Fruit fly (Drosophila melanogaster) whole organism, embryonic: Measurements from ENCODE around the gene sip3.

Experiments
- Antp ChIP-seq: fragments of 200-800 bp; sonication (Bioruptor generic); optimal IDR thresholded peaks from 3 replicates; lab custom pipeline; 2016; ENCODE audit warnings: missing biosample characterization, missing genetic modification characterization
- Atf3 ChIP-seq: fragments of 200-800 bp; sonication (Bioruptor generic); optimal IDR thresholded peaks from 3 replicates; lab custom pipeline; 2016; ENCODE audit warnings: missing biosample characterization, missing genetic modification characterization
- Bteb2 ChIP-seq: fragments of 200-800 bp; sonication (Bioruptor generic); optimal IDR thresholded peaks from 2 replicates; lab custom pipeline; 2016; ENCODE audit warnings: missing biosample characterization, missing genetic modification characterization
- CG10267 ChIP-seq: fragments of 200-800 bp; sonication (Bioruptor generic); optimal IDR thresholded peaks from 2 replicates; lab custom pipeline; 2018; ENCODE audit warnings: missing biosample characterization, mild to moderate bottlenecking, missing genetic modification characterization, moderate library complexity
- CG10462 ChIP-seq: fragments of 200-800 bp; sonication (Bioruptor generic); optimal IDR thresholded peaks from 2 replicates; lab custom pipeline; 2016; ENCODE audit warnings: missing biosample characterization, missing genetic modification characterization
- CG12942 ChIP-seq: fragments of 200-800 bp; sonication (Bioruptor generic); optimal IDR thresholded peaks from 3 replicates; lab custom pipeline; 2016; ENCODE audit warnings: missing biosample characterization, missing genetic modification characterization
- CG1603 ChIP-seq: fragments of 200-800 bp; sonication (Bioruptor generic); optimal IDR thresholded peaks from 2 replicates; lab custom pipeline; 2019; ENCODE audit warnings: missing biosample characterization, mild to moderate bottlenecking, missing genetic modification characterization, moderate library complexity
- CG16779 ChIP-seq: fragments of 200-800 bp; sonication (Bioruptor generic); IDR thresholded peaks from 2 replicates; pipeline ENCODE4 v1.3.6; 2022; ENCODE audit warnings: missing biosample characterization, missing genetic modification characterization
- CG16813 ChIP-seq: fragments of 200-800 bp; sonication (Bioruptor generic); IDR thresholded peaks from 3 replicates; pipeline ENCODE4 v1.3.6; 2022; ENCODE audit warnings: missing biosample characterization, missing genetic modification characterization; ENCODE audit not compliant: partially characterized antibody
- CG1792 ChIP-seq: fragments of 200-800 bp; sonication (Bioruptor generic); optimal IDR thresholded peaks from 2 replicates; lab custom pipeline; 2016; ENCODE audit warnings: missing biosample characterization, missing genetic modification characterization
- CG30020 ChIP-seq: fragments of 200-800 bp; optimal IDR thresholded peaks from 2 replicates; lab custom pipeline; 2019; ENCODE audit warnings: missing biosample characterization, mild to moderate bottlenecking, missing genetic modification characterization, moderate library complexity
- CG3281 ChIP-seq: fragments of 200-800 bp; sonication (Bioruptor generic); optimal IDR thresholded peaks from 3 replicates; lab custom pipeline; 2017; ENCODE audit warnings: missing biosample characterization, mild to moderate bottlenecking, missing genetic modification characterization
- CG33557 ChIP-seq: fragments of 200-800 bp; sonication (Bioruptor generic); optimal IDR thresholded peaks from 2 replicates; lab custom pipeline; 2019; ENCODE audit warnings: missing biosample characterization, mild to moderate bottlenecking, missing genetic modification characterization, moderate library complexity
- CG6689 ChIP-seq: fragments of 200-800 bp; sonication (Bioruptor generic); IDR thresholded peaks from 2 replicates; pipeline ENCODE4 v1.3.6; 2022; ENCODE audit warnings: missing biosample characterization, missing genetic modification characterization
- CG6791 ChIP-seq: fragments of 200-800 bp; sonication (Bioruptor generic); IDR thresholded peaks from 3 replicates; pipeline ENCODE4 v1.3.6; 2022; ENCODE audit warnings: missing biosample characterization, missing genetic modification characterization; ENCODE audit not compliant: partially characterized antibody
- CG9932 ChIP-seq: fragments of 200-800 bp; sonication (Bioruptor generic); IDR thresholded peaks from 2 replicates; pipeline ENCODE4 v1.3.6; 2022; ENCODE audit warnings: missing biosample characterization, missing genetic modification characterization
- CHES-1-like ChIP-seq: fragments of 200-800 bp; sonication (Bioruptor generic); optimal IDR thresholded peaks from 2 replicates; lab custom pipeline; 2016; ENCODE audit warnings: missing biosample characterization, missing genetic modification characterization
- Dbx ChIP-seq: fragments of 200-800 bp; sonication (Bioruptor generic); IDR thresholded peaks from 3 replicates; pipeline ENCODE4 v1.3.6; 2022; ENCODE audit warnings: missing biosample characterization, missing genetic modification characterization
- Dip2 ChIP-seq: fragments of 200-800 bp; sonication (Bioruptor generic); IDR thresholded peaks from 2 replicates; pipeline ENCODE4 v1.3.6; 2022; ENCODE audit warnings: missing biosample characterization, missing genetic modification characterization
- Dll ChIP-seq: fragments of 200-800 bp; sonication (Bioruptor generic); IDR thresholded peaks from 4 replicates; pipeline ENCODE4 v1.3.6; 2022; ENCODE audit warnings: missing biosample characterization, missing genetic modification characterization; ENCODE audit not compliant: partially characterized antibody
- E2f2 ChIP-seq: fragments of 200-800 bp; sonication (Bioruptor generic); IDR thresholded peaks from 2 replicates; pipeline ENCODE4 v1.3.6; 2022; ENCODE audit warnings: missing biosample characterization, missing genetic modification characterization
- HHEX ChIP-seq: fragments of 200-800 bp; sonication (Bioruptor generic); optimal IDR thresholded peaks from 3 replicates; lab custom pipeline; 2017; ENCODE audit warnings: missing biosample characterization, mild to moderate bottlenecking, missing genetic modification characterization, missing genetic modification reagents
- HLH54F ChIP-seq: fragments of 200-800 bp; sonication (Bioruptor generic); optimal IDR thresholded peaks from 3 replicates; lab custom pipeline; 2016; ENCODE audit warnings: missing biosample characterization, missing genetic modification characterization
- Hand ChIP-seq: fragments of 200-800 bp; sonication (Bioruptor generic); optimal IDR thresholded peaks from 2 replicates; lab custom pipeline; 2017; ENCODE audit warnings: mild to moderate bottlenecking, missing biosample characterization, missing genetic modification reagents, missing genetic modification characterization
- Hsf ChIP-seq: fragments of 200-800 bp; sonication (Bioruptor generic); optimal IDR thresholded peaks from 3 replicates; lab custom pipeline; 2016; ENCODE audit warnings: missing biosample characterization, missing genetic modification characterization
- Max ChIP-seq: fragments of 200-800 bp; sonication (Bioruptor generic); optimal IDR thresholded peaks from 2 replicates; lab custom pipeline; 2016; ENCODE audit warnings: missing biosample characterization, mild to moderate bottlenecking, missing genetic modification characterization
- Stat92E ChIP-seq, 3 experiments: fragments of >200 bp in 2 of 3; fragments of 200-800 bp in 1 of 3; sonication (Bioruptor generic) in 1 of 3; optimal IDR thresholded peaks; 2 replicates each; lab custom pipeline; 2017 to 2019; ENCODE audit warnings: missing biosample characterization in 3 of 3, missing genetic modification characterization in 3 of 3, mild to moderate bottlenecking in 1 of 3, moderate library complexity in 1 of 3
- bbx ChIP-seq: fragments of 200-800 bp; sonication (Bioruptor generic); IDR thresholded peaks from 2 replicates; pipeline ENCODE4 v1.3.6; 2022; ENCODE audit warnings: missing biosample characterization, missing genetic modification characterization; ENCODE audit not compliant: partially characterized antibody
- crc ChIP-seq: fragments of 200-800 bp; sonication (Bioruptor generic); optimal IDR thresholded peaks from 2 replicates; lab custom pipeline; 2016; ENCODE audit warnings: missing biosample characterization, missing genetic modification characterization
- crp ChIP-seq, 2 experiments: fragments of 200-800 bp; sonication (Bioruptor generic); optimal IDR thresholded peaks; 2 replicates in 1 of 2; 3 replicates in 1 of 2; lab custom pipeline; 2017; ENCODE audit warnings: missing biosample characterization in 2 of 2, missing genetic modification characterization in 2 of 2, mild to moderate bottlenecking in 1 of 2, moderate library complexity in 1 of 2
- dmrt99B ChIP-seq: fragments of 200-800 bp; sonication (Bioruptor generic); optimal IDR thresholded peaks from 2 replicates; lab custom pipeline; 2018; ENCODE audit warnings: missing biosample characterization, mild to moderate bottlenecking, missing genetic modification characterization, moderate library complexity
- fd102C ChIP-seq: fragments of 200-800 bp; sonication (Bioruptor generic); optimal IDR thresholded peaks from 2 replicates; lab custom pipeline; 2018; ENCODE audit warnings: missing biosample characterization, mild to moderate bottlenecking, missing genetic modification characterization, moderate library complexity
- ftz-f1 ChIP-seq: fragments of 200-800 bp; sonication (Bioruptor generic); optimal IDR thresholded peaks from 2 replicates; lab custom pipeline; 2016; ENCODE audit warnings: missing biosample characterization, missing genetic modification characterization
- hkb ChIP-seq, 2 experiments: fragments of 200-800 bp in 1 of 2; fragments of >200 bp in 1 of 2; sonication (Bioruptor generic) in 1 of 2; IDR thresholded peaks in 1 of 2; optimal IDR thresholded peaks in 1 of 2; 2 replicates each; pipeline versions ENCODE4 v1.3.6 to Lab custom; 2017 to 2022; ENCODE audit warnings: missing biosample characterization in 1 of 2, missing genetic modification characterization in 1 of 2
- lmd ChIP-seq: fragments of 200-800 bp; sonication (Bioruptor generic); IDR thresholded peaks from 2 replicates; pipeline ENCODE4 v1.3.6; 2022; ENCODE audit warnings: missing biosample characterization, missing genetic modification characterization
- lola ChIP-seq, 3 experiments: fragments of >200 bp in 2 of 3; fragments of 200-800 bp in 1 of 3; sonication (Bioruptor generic) in 1 of 3; optimal IDR thresholded peaks; 2 replicates each; lab custom pipeline; 2017 to 2019; ENCODE audit warnings: missing biosample characterization in 3 of 3, missing genetic modification characterization in 3 of 3, mild to moderate bottlenecking in 1 of 3, moderate library complexity in 1 of 3
- nerfin-2 ChIP-seq: fragments of 200-800 bp; sonication (Bioruptor generic); IDR thresholded peaks from 2 replicates; pipeline ENCODE4 v1.3.6; 2022; ENCODE audit warnings: missing biosample characterization, missing genetic modification characterization; ENCODE audit not compliant: partially characterized antibody
- pan ChIP-seq, 4 experiments: fragments of >200 bp in 3 of 4; fragments of 200-800 bp in 1 of 4; sonication (Bioruptor generic) in 1 of 4; optimal IDR thresholded peaks in 3 of 4; IDR thresholded peaks in 1 of 4; 2 replicates each; pipeline versions ENCODE4 v1.3.6 to Lab custom; 2017 to 2022; ENCODE audit warnings: missing biosample characterization in 2 of 4, missing genetic modification characterization in 2 of 4, mixed read lengths in 1 of 4
- prd ChIP-seq, 3 experiments: fragments of >200 bp in 2 of 3; fragments of 200-800 bp in 1 of 3; sonication (Bioruptor generic) in 1 of 3; optimal IDR thresholded peaks in 2 of 3; IDR thresholded peaks in 1 of 3; 2 replicates in 2 of 3; 3 replicates in 1 of 3; pipeline versions ENCODE4 v1.3.6 to Lab custom; 2017 to 2022; ENCODE audit warnings: missing biosample characterization in 1 of 3, missing genetic modification characterization in 1 of 3
- pros ChIP-seq: fragments of 200-800 bp; sonication (Bioruptor generic); optimal IDR thresholded peaks from 3 replicates; lab custom pipeline; 2019; ENCODE audit warnings: missing biosample characterization, mild to moderate bottlenecking, missing genetic modification characterization, moderate library complexity
- pum ChIP-seq: fragments of 200-800 bp; sonication (Bioruptor generic); optimal IDR thresholded peaks from 2 replicates; lab custom pipeline; 2016; ENCODE audit warnings: missing biosample characterization, missing genetic modification characterization
- shn ChIP-seq: fragments of 200-800 bp; sonication (Bioruptor generic); optimal IDR thresholded peaks from 3 replicates; lab custom pipeline; 2016; ENCODE audit warnings: missing biosample characterization, missing genetic modification characterization
- sisA ChIP-seq: fragments of 200-800 bp; sonication (Bioruptor generic); IDR thresholded peaks from 2 replicates; pipeline ENCODE4 v1.3.6; 2022; ENCODE audit warnings: missing biosample characterization, missing genetic modification characterization
- slbo ChIP-seq: fragments of 200-800 bp; sonication (Bioruptor generic); IDR thresholded peaks from 2 replicates; pipeline ENCODE4 v1.3.6; 2022; ENCODE audit warnings: missing biosample characterization, missing genetic modification characterization
- vnd ChIP-seq: fragments of 200-800 bp; sonication (Bioruptor generic); IDR thresholded peaks from 3 replicates; pipeline ENCODE4 v1.3.6; 2022; ENCODE audit warnings: missing biosample characterization, missing genetic modification characterization; ENCODE audit not compliant: partially characterized antibody

The sip3 gene

DNA sequence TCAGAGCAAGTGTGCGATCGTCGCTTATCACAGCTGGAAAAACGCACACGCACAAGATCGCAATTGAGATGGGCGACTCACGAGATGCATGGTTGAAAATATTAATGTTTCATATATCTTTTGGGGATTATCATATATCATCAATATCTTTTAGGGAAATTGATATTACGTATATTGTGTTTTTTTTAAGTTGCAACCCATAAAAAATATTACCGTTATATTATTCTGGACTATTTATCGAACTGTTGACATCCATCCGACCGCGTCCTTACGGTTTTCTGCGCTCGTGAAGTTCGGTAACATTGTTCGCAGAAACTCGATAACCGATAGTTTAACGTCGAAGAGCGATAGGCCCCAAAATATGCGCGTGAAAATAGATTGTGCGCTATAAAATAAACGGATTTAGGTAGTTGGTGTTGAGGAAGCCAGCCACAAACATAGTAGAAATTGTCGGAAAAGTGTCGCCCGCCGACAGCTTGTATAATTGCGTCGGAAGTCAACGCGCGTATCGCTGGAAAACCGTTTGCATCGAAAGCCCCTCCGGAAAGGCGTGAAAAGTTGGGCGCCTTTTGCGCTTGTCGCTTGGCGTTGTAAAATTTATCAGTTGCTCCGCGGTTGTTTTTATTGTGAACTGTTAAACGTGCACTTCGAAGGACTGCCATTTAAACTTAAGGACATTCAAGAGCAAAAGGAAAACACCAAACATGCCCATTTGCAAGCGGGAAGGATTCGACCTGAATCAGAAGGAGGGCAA, 21.8 kb downstream of the sip3 start, which contains the start of the genes Mccc1 and Acf (continued):
- TF ChIP-seq sisA (GFP tag; lab: Robert Waterston, UW) (peak; percentile 20; the same call in 1 of the 2 replicates), HHEX (GFP tag; lab: Kevin White, UChicago) (no peak), CG9932 (GFP tag; lab: Robert Waterston, UW) (peak; percentile 45), prd (optimal IDR thresholded peaks at IDR 0.05; lab: Kevin White, UChicago) (no peak), prd (GFP tag; IDR thresholded peaks at IDR 0.05; lab: Robert Waterston, UW) (peak; percentile 38; the same call in 1 of the 3 replicates), CG6689 (GFP tag; lab: Robert Waterston, UW) (peak; percentile 31; the same call in 1 of the 2 replicates), lmd (GFP tag; lab: Robert Waterston, UW) (no peak), Stat92E (GFP tag; optimal IDR thresholded peaks at IDR 0.05; lab: Kevin White, UChicago) (no peak), CG12942 (GFP tag; lab: Kevin White, UChicago) (peak; percentile 0), ftz-f1 (peak; percentile 4), CG1792 (GFP tag; lab: Kevin White, UChicago) (peak; percentile 25), shn (GFP tag; lab: Kevin White, UChicago) (no peak), CG30020 (tag; lab: Kevin White, UChicago) (peak; percentile 54), hkb (optimal IDR thresholded peaks at IDR 0.05; lab: Kevin White, UChicago) (peak; percentile 13), hkb (GFP tag; IDR thresholded peaks at IDR 0.05; lab: Robert Waterston, UW) (peak; percentile 45; the same call in 1 of the 2 replicates), Max (GFP tag; lab: Kevin White, UChicago) (peak; percentile 61), CHES-1-like (GFP tag; lab: Kevin White, UChicago) (peak; percentile 53), Atf3 (GFP tag; lab: Kevin White, UChicago) (no peak), CG16779 (GFP tag; lab: Robert Waterston, UW) (no peak), E2f2 (GFP tag; lab: Robert Waterston, UW) (peak; percentile 42), slbo (GFP tag; lab: Robert Waterston, UW) (peak; percentile 43), Dll (GFP tag; lab: Robert Waterston, UW) (peak; percentile 73), pan (optimal IDR thresholded peaks at IDR 0.05; lab: Kevin White, UChicago) (no peak), pan (GFP tag; optimal IDR thresholded peaks at IDR 0.05 in 1 of 2, IDR thresholded peaks at IDR 0.05 in 1 of 2) (peak in 1 of 2 experiments; percentile 43), CG10462 (GFP tag; lab: Kevin White, UChicago) (peak; percentile 71), CG16813 (GFP tag; lab: Robert Waterston, UW) (peak; percentile 41; the same call in 1 of the 3 replicates), vnd (GFP tag; lab: Robert Waterston, UW) (peak; percentile 51), pros (no peak), crc (GFP tag; lab: Kevin White, UChicago) (peak; percentile 33), CG3281 (no peak), pum (peak; percentile 37), Dip2 (GFP tag; lab: Robert Waterston, UW) (no peak), nerfin-2 (GFP tag; lab: Robert Waterston, UW) (no peak), Hand (GFP tag; lab: Kevin White, UChicago) (no peak), bbx (GFP tag; lab: Robert Waterston, UW) (peak; percentile 63), CG1603 (peak; percentile 52), CG10267 (tag; lab: Kevin White, UChicago) (peak; percentile 52), CG6791 (GFP tag; lab: Robert Waterston, UW) (peak; percentile 68; the same call in 2 of the 3 replicates), Bteb2 (GFP tag; lab: Kevin White, UChicago) (peak; percentile 41), dmrt99B (tag; lab: Kevin White, UChicago) (no peak), fd102C (GFP tag; lab: Kevin White, UChicago) (no peak), Hsf (GFP tag; lab: Kevin White, UChicago) (peak; percentile 30), Dbx (GFP tag; lab: Robert Waterston, UW) (0 out of 3 replicates have a peak, but pooled peaks have one; percentile 16), crp (GFP tag; optimal IDR thresholded peaks at IDR 0.05; lab: Kevin White, UChicago) (peak in 1 of 2 experiments; percentile 56), lola (GFP tag; optimal IDR thresholded peaks at IDR 0.05; lab: Kevin White, UChicago) (peak in 1 of 3 experiments; percentile 3), HLH54F (GFP tag; lab: Kevin White, UChicago) (peak; percentile 31), Antp (GFP tag; lab: Kevin White, UChicago) (peak; percentile 37), CG33557 (GFP tag; lab: Kevin White, UChicago) (no peak)
